Worm (Caenorhabditis elegans): ENCODE data around the gene mans-2.
A peak's percentile ranks its signal among the peaks of the same experiment; 100 is the strongest.

mans-2 gene

ce11 chrV:11941664-11942063, 43.6 kb downstream of the mans-2 start:
- TF ChIP-seq pqm-1 (tag; optimal IDR thresholded peaks at IDR 0.05) (peak; percentile 34), elt-2 (tag; optimal IDR thresholded peaks at IDR 0.05) (peak; percentile 92), elt-4 (tag; optimal IDR thresholded peaks at IDR 0.05) (no peak), hlh-15 (tag; optimal IDR thresholded peaks at IDR 0.05) (no peak), dve-1 (tag; optimal IDR thresholded peaks at IDR 0.05) (peak; percentile 7)

- TF ChIP-seq ceh-14 (tag; optimal IDR thresholded peaks at IDR 0.05) (no peak), ceh-48 (tag; optimal IDR thresholded peaks at IDR 0.05) (no peak), hlh-13 (GFP tag; optimal IDR thresholded peaks at IDR 0.05) (no peak), sdc-2 (tag; optimal IDR thresholded peaks at IDR 0.05) (no peak), ceh-31 (tag; optimal IDR thresholded peaks at IDR 0.05) (no peak), ceh-22 (tag; optimal IDR thresholded peaks at IDR 0.05) (no peak), Y22D7AL.16 (tag; optimal IDR thresholded peaks at IDR 0.05) (no peak), fax-1 (tag; optimal IDR thresholded peaks at IDR 0.05) (no peak), mec-3 (tag; optimal IDR thresholded peaks at IDR 0.05; ENCODE audit: borderline replicate concordance) (no peak), ets-4 (tag; optimal IDR thresholded peaks at IDR 0.05) (no peak), ref-2 (tag; optimal IDR thresholded peaks at IDR 0.05) (no peak), ahr-1 (tag; optimal IDR thresholded peaks at IDR 0.05) (no peak), hlh-6 (tag; optimal IDR thresholded peaks at IDR 0.05) (no peak), ceh-6 (GFP tag; optimal IDR thresholded peaks at IDR 0.05) (no peak), syd-9 (tag; optimal IDR thresholded peaks at IDR 0.05) (no peak), ceh-19 (GFP tag; optimal IDR thresholded peaks at IDR 0.05) (no peak), C08G9.2 (tag; optimal IDR thresholded peaks at IDR 0.05) (no peak), pax-1 (tag; optimal IDR thresholded peaks at IDR 0.05) (no peak)
Measured at ce11 chrV:11940329-11940728, 45.0 kb downstream of the mans-2 start.

ce11 chrV:11937710-11938109, 47.6 kb downstream of the mans-2 start, which contains the start of gene gpla-1:
TSS of gene gpla-1 (minus strand) at chrV:11937810.
- TF ChIP-seq T23F11.4 (GFP tag; optimal IDR thresholded peaks at IDR 0.05) (no peak), ceh-45 (GFP tag; IDR thresholded peaks at IDR 0.05) (no peak), sox-2 (GFP tag; IDR thresholded peaks at IDR 0.05) (no peak), hlh-13 (GFP tag; optimal IDR thresholded peaks at IDR 0.05) (no peak), pros-1 (tag; optimal IDR thresholded peaks at IDR 0.05) (no peak), fkh-6 (tag; optimal IDR thresholded peaks at IDR 0.05) (no peak), hlh-6 (tag; optimal IDR thresholded peaks at IDR 0.05) (no peak), che-1 (tag; optimal IDR thresholded peaks at IDR 0.05) (no peak)

- TF ChIP-seq lim-6 (tag; optimal IDR thresholded peaks at IDR 0.05) (no peak), gmeb-2 (tag; optimal IDR thresholded peaks at IDR 0.05) (no peak), nhr-232 (tag; optimal IDR thresholded peaks at IDR 0.05) (no peak), hlh-15 (tag; optimal IDR thresholded peaks at IDR 0.05) (no peak), ceh-14 (tag; optimal IDR thresholded peaks at IDR 0.05) (no peak), npax-4 (tag; optimal IDR thresholded peaks at IDR 0.05) (no peak), pat-9 (tag; optimal IDR thresholded peaks at IDR 0.05) (no peak), ceh-48 (tag; optimal IDR thresholded peaks at IDR 0.05) (no peak), unc-86 (tag; optimal IDR thresholded peaks at IDR 0.05) (no peak), ceh-19 (GFP tag; optimal IDR thresholded peaks at IDR 0.05) (no peak), ama-1 (optimal IDR thresholded peaks at IDR 0.05) (no peak), dve-1 (tag; optimal IDR thresholded peaks at IDR 0.05) (no peak), syd-9 (tag; optimal IDR thresholded peaks at IDR 0.05) (no peak), Y22D7AL.16 (tag; optimal IDR thresholded peaks at IDR 0.05) (no peak), ceh-6 (GFP tag; optimal IDR thresholded peaks at IDR 0.05) (no peak), unc-55 (GFP tag; optimal IDR thresholded peaks at IDR 0.05) (no peak), unc-3 (GFP tag; conservative IDR thresholded peaks at IDR 0.05) (no peak), unc-3 (tag; optimal IDR thresholded peaks at IDR 0.05) (no peak), K02D7.2 (tag; optimal IDR thresholded peaks at IDR 0.05) (no peak), ceh-24 (tag; optimal IDR thresholded peaks at IDR 0.05) (no peak)
Measured at ce11 chrV:11934848-11935247, 50.4 kb downstream of the mans-2 start, which contains the start of gene F58H1.8. TSS of gene F58H1.8 (plus strand) at chrV:11935148.

All from whole organism, late embryonic.